Worm (Caenorhabditis elegans): ENCODE measurements around the gene penr-1.

DNA sequence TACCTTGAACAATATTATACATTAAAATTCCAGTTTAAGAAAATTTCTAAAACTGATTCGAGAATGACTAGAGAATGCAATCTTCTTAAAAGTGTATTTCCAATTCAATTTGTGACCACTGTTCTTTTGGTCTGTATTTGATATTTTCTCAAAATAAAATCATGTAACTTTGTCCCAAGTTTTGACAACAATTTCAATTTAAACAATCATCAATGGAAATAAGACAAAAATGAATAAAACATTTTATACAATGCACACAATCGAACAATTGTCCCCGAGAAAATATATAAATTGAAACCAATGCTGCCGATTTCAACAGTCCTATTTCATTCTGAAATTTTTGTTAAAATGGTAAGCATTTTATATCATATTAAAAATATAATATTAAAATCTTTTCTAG, 42.4 kb downstream of the penr-1 start, which contains the start of gene C10G8.4:
- TF ChIP-seq elt-3 (tag; optimal IDR thresholded peaks at IDR 0.05) (no peak), fos-1 (tag; optimal IDR thresholded peaks at IDR 0.05) (no peak), egl-27 (tag; optimal IDR thresholded peaks at IDR 0.05) (no peak), unc-62 (GFP tag; optimal IDR thresholded peaks at IDR 0.05) (no peak), skn-1 (tag; optimal IDR thresholded peaks at IDR 0.05) (no peak), blmp-1 (tag; optimal IDR thresholded peaks at IDR 0.05; ENCODE audit: insufficient read depth) (no peak), snpc-4 (tag; optimal IDR thresholded peaks at IDR 0.05) (no peak)
